Fruit fly (Drosophila melanogaster): Measurements from ENCODE around the gene CG6149.

DNA sequence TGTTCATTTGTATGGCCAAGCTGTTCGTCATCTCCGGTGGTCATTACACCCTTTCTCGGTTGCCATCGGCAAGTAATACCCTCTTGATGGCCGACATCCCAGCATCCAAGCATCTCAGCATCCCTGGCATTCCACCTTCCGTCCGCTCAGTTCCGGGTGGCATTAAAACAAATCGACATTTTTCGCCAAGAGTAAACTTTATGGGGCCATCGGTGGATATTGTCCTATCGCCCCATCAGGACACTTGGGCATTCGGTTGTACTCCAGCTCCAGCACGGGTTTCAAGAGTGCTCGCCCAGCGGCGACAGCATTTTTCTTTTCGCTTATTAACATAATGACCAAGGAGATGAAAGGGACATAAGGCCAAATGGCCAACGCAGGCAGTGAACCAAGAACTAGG is 5.0 kb upstream of the CG6149 start:
- TF ChIP-seq CG14655 (GFP tag; optimal IDR thresholded peaks at IDR 0.05) (no peak), fd96Ca (GFP tag; IDR thresholded peaks at IDR 0.05) (no peak), gl (tag; optimal IDR thresholded peaks at IDR 0.05) (no peak), CG8301 (tag; optimal IDR thresholded peaks at IDR 0.05) (no peak), EcR (GFP tag; optimal IDR thresholded peaks at IDR 0.05) (no peak), Pif1A (GFP tag; optimal IDR thresholded peaks at IDR 0.05) (no peak), CG34367 (tag; optimal IDR thresholded peaks at IDR 0.05) (no peak), CG8159 (tag; optimal IDR thresholded peaks at IDR 0.05) (no peak), CG15710 (tag; optimal IDR thresholded peaks at IDR 0.05) (no peak), CG17806 (tag; optimal IDR thresholded peaks at IDR 0.05) (no peak), CG13204 (GFP tag; optimal IDR thresholded peaks at IDR 0.05) (no peak), CG12605 (GFP tag; IDR thresholded peaks at IDR 0.05) (no peak), CG4496 (GFP tag; IDR thresholded peaks at IDR 0.05) (no peak)

All from whole organism, pupa.